Worm (Caenorhabditis elegans) whole organism, L4/young adult: Measurements from ENCODE around the gene pas-2.

Experiments
- W03F9.2 ChIP-seq: fragments of 150-350 bp; optimal IDR thresholded peaks from 2 replicates; lab custom pipeline; 2014; ENCODE audit warnings: missing biosample characterization, missing genetic modification characterization
- dao-5 ChIP-seq: sonication (generic microtip); optimal IDR thresholded peaks from 2 replicates; lab custom pipeline; 2016; ENCODE audit warnings: missing genotype, missing genetic modification characterization, moderate library complexity, missing compliant biosample characterization
- him-1 ChIP-seq: sonication (generic microtip); optimal IDR thresholded peaks from 2 replicates; lab custom pipeline; 2016; ENCODE audit warnings: missing genotype, missing genetic modification reagents, missing genetic modification characterization, missing compliant biosample characterization

pas-2 gene

ce11 chrV:10805934-10806333 is 35.8 kb downstream of the pas-2 start, which contains the start of gene prp-38:
Gene prp-38 (minus strand): TSS chrV:10806034.
- no peak for TF ChIP-seq W03F9.2 (tag; lab: Kevin White, UChicago)
- no peak for TF ChIP-seq him-1 (tag; lab: Kevin White, UChicago)
- no peak for TF ChIP-seq dao-5

- peak; percentile 33 for TF ChIP-seq him-1 (tag; lab: Kevin White, UChicago)
- peak; percentile 29 for TF ChIP-seq dao-5
- peak; percentile 92 for TF ChIP-seq W03F9.2 (tag; lab: Kevin White, UChicago)
Observed at ce11 chrV:10807862-10808327, 37.7 kb downstream of the pas-2 start, which contains the start of gene plrg-1. Gene plrg-1 (minus strand): TSS chrV:10807912.

- TF ChIP-seq him-1 (tag; lab: Kevin White, UChicago) (no peak), W03F9.2 (tag; lab: Kevin White, UChicago) (no peak), dao-5 (no peak)
Observed at ce11 chrV:10811763-10812162, 41.6 kb downstream of the pas-2 start, which contains the start of gene C29A12.22. Gene C29A12.22 (plus strand): TSS chrV:10812063.

- TF ChIP-seq him-1 (tag; lab: Kevin White, UChicago) (no peak), W03F9.2 (tag; lab: Kevin White, UChicago) (peak; percentile 21), dao-5 (no peak)
Observed at ce11 chrV:10813425-10814156, 43.4 kb downstream of the pas-2 start, which contains the start of the genes C29A12.1 and lig-1. Gene C29A12.1 (minus strand): TSS chrV:10813487. Gene lig-1 (plus strand): TSS chrV:10814106.

- no peak for TF ChIP-seq dao-5
- no peak for TF ChIP-seq W03F9.2 (tag; lab: Kevin White, UChicago)
- no peak for TF ChIP-seq him-1 (tag; lab: Kevin White, UChicago)
Observed at ce11 chrV:10814333-10814732, 44.2 kb downstream of the pas-2 start.

ce11 chrV:10816831-10817230 is 46.7 kb downstream of the pas-2 start:
- no peak for TF ChIP-seq W03F9.2 (tag; lab: Kevin White, UChicago)
- TF ChIP-seq him-1 (tag; lab: Kevin White, UChicago) = no peak
- no peak for TF ChIP-seq dao-5

ce11 chrV:10818498-10818897 is 48.3 kb downstream of the pas-2 start:
- no peak for TF ChIP-seq W03F9.2 (tag; lab: Kevin White, UChicago)
- no peak for TF ChIP-seq dao-5
- no peak for TF ChIP-seq him-1 (tag; lab: Kevin White, UChicago)
